Worm (Caenorhabditis elegans): ENCODE results near the gene rpy-1.

The rpy-1 gene

ce11 chrII:6744648-6745047, 39.2 kb upstream of the rpy-1 start, which contains the start of gene ins-15:
Gene ins-15, minus strand, starts transcription at chrII:6744748.
- TF ChIP-seq elt-2 (tag; optimal IDR thresholded peaks at IDR 0.05) (no peak), sox-4 (tag; optimal IDR thresholded peaks at IDR 0.05) (no peak), T23F11.4 (GFP tag; optimal IDR thresholded peaks at IDR 0.05) (no peak), unc-42 (tag; optimal IDR thresholded peaks at IDR 0.05) (no peak), fkh-10 (GFP tag; optimal IDR thresholded peaks at IDR 0.05) (no peak), lim-6 (tag; optimal IDR thresholded peaks at IDR 0.05) (no peak), ceh-18 (tag; optimal IDR thresholded peaks at IDR 0.05) (no peak), odd-2 (tag; optimal IDR thresholded peaks at IDR 0.05) (no peak), ceh-45 (GFP tag; IDR thresholded peaks at IDR 0.05) (no peak), ceh-22 (tag; optimal IDR thresholded peaks at IDR 0.05) (no peak), tbx-2 (tag; optimal IDR thresholded peaks at IDR 0.05) (no peak), ceh-9 (tag; optimal IDR thresholded peaks at IDR 0.05) (no peak), unc-86 (tag; optimal IDR thresholded peaks at IDR 0.05) (no peak), ceh-31 (tag; optimal IDR thresholded peaks at IDR 0.05) (no peak), dmd-4 (tag; optimal IDR thresholded peaks at IDR 0.05; ENCODE audit: borderline replicate concordance) (no peak)

ce11 chrII:6742614-6743013, 37.2 kb upstream of the rpy-1 start, which contains the start of gene F41G3.6:
Gene F41G3.6, plus strand, starts transcription at chrII:6742914.
- TF ChIP-seq sox-2 (GFP tag; IDR thresholded peaks at IDR 0.05) (no peak), elt-2 (tag; optimal IDR thresholded peaks at IDR 0.05) (no peak), elt-4 (tag; optimal IDR thresholded peaks at IDR 0.05) (no peak), madf-2 (tag; optimal IDR thresholded peaks at IDR 0.05) (no peak), ceh-30 (tag; optimal IDR thresholded peaks at IDR 0.05) (no peak), fkh-6 (tag; optimal IDR thresholded peaks at IDR 0.05) (no peak), nhr-11 (tag; optimal IDR thresholded peaks at IDR 0.05) (no peak), pqm-1 (tag; optimal IDR thresholded peaks at IDR 0.05) (no peak), ceh-22 (tag; optimal IDR thresholded peaks at IDR 0.05) (no peak), mec-3 (tag; optimal IDR thresholded peaks at IDR 0.05; ENCODE audit: borderline replicate concordance) (no peak), F13H6.1 (tag; optimal IDR thresholded peaks at IDR 0.05) (no peak), ceh-18 (tag; optimal IDR thresholded peaks at IDR 0.05) (no peak), pag-3 (tag; optimal IDR thresholded peaks at IDR 0.05; ENCODE audit: borderline replicate concordance) (no peak), hlh-30 (tag; optimal IDR thresholded peaks at IDR 0.05; ENCODE audit: insufficient read depth) (no peak), che-1 (tag; optimal IDR thresholded peaks at IDR 0.05) (no peak), sox-4 (tag; optimal IDR thresholded peaks at IDR 0.05) (no peak)

DNA sequence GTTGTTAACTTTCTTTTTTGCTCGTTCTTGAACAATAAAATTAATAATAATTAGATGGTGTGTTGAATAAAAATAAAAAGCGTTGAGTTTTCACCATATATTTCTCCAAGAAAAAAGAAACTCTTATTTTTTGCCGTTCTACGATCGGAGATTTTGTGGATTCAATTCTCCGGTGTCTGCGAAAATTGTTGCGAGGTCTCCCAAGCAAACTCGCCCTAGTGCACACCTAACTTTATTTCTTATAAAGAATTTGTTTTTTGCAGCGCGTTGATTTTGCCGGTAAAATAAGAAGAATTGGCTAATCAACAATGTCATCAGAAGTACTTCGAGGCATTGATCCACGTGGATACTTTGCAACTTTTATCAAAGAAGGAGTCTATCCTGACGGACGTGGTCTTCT, 36.0 kb upstream of the rpy-1 start, which contains the start of gene exos-8:
exos-8 (plus strand) TSS at position 264 of the 400 bp plus-strand sequence.
- no peak for TF ChIP-seq elt-4 (tag; optimal IDR thresholded peaks at IDR 0.05)
- peak; percentile 83 for TF ChIP-seq tbx-7 (tag; optimal IDR thresholded peaks at IDR 0.05)
- TF ChIP-seq tbx-2 (tag; optimal IDR thresholded peaks at IDR 0.05): peak; percentile 96
- TF ChIP-seq dmd-4 (tag; optimal IDR thresholded peaks at IDR 0.05; ENCODE audit: borderline replicate concordance): peak; percentile 72
- peak; percentile 85 for TF ChIP-seq unc-42 (tag; optimal IDR thresholded peaks at IDR 0.05)
- peak; percentile 59 for TF ChIP-seq fkh-6 (tag; optimal IDR thresholded peaks at IDR 0.05)
- TF ChIP-seq ahr-1 (tag; optimal IDR thresholded peaks at IDR 0.05): peak; percentile 58
- peak; percentile 67 for TF ChIP-seq ceh-19 (GFP tag; optimal IDR thresholded peaks at IDR 0.05)
- TF ChIP-seq sox-4 (tag; optimal IDR thresholded peaks at IDR 0.05): peak; percentile 28
- TF ChIP-seq hlh-8 (tag; optimal IDR thresholded peaks at IDR 0.05): peak; percentile 76
- no peak for TF ChIP-seq lin-11 (tag; optimal IDR thresholded peaks at IDR 0.05)
- peak; percentile 49 for TF ChIP-seq unc-86 (tag; optimal IDR thresholded peaks at IDR 0.05)
- no peak for TF ChIP-seq nhr-232 (tag; optimal IDR thresholded peaks at IDR 0.05)
- TF ChIP-seq ceh-2 (tag; optimal IDR thresholded peaks at IDR 0.05): peak; percentile 90
- no peak for TF ChIP-seq dve-1 (tag; optimal IDR thresholded peaks at IDR 0.05)
- no peak for TF ChIP-seq unc-3 (GFP tag; conservative IDR thresholded peaks at IDR 0.05)
- peak; percentile 64 for TF ChIP-seq unc-3 (tag; optimal IDR thresholded peaks at IDR 0.05)
- no peak for TF ChIP-seq ceh-6 (GFP tag; optimal IDR thresholded peaks at IDR 0.05)
- TF ChIP-seq ceh-18 (tag; optimal IDR thresholded peaks at IDR 0.05): peak; percentile 59
- TF ChIP-seq pqm-1 (tag; optimal IDR thresholded peaks at IDR 0.05): peak; percentile 56
- no peak for TF ChIP-seq pha-2 (tag; optimal IDR thresholded peaks at IDR 0.05)
- TF ChIP-seq hlh-13 (GFP tag; optimal IDR thresholded peaks at IDR 0.05): peak; percentile 21
- peak; percentile 95 for TF ChIP-seq ref-2 (tag; optimal IDR thresholded peaks at IDR 0.05)
- no peak for TF ChIP-seq C38D4.7 (GFP tag; optimal IDR thresholded peaks at IDR 0.05)
- no peak for TF ChIP-seq hlh-30 (tag; optimal IDR thresholded peaks at IDR 0.05; ENCODE audit: insufficient read depth)
- peak; percentile 30 for TF ChIP-seq ztf-16 (tag; optimal IDR thresholded peaks at IDR 0.05)
- peak; percentile 49 for TF ChIP-seq ttx-3 (tag; optimal IDR thresholded peaks at IDR 0.05)
- TF ChIP-seq ceh-34 (tag; optimal IDR thresholded peaks at IDR 0.05): peak; percentile 72
- TF ChIP-seq C08G9.2 (tag; optimal IDR thresholded peaks at IDR 0.05): peak; percentile 93
- TF ChIP-seq ets-4 (tag; optimal IDR thresholded peaks at IDR 0.05): peak; percentile 76
- TF ChIP-seq ceh-9 (tag; optimal IDR thresholded peaks at IDR 0.05): no peak
- peak; percentile 1 for TF ChIP-seq nfya-1 (tag; optimal IDR thresholded peaks at IDR 0.05)

Data from whole organism, late embryonic.